Worm (Caenorhabditis elegans): Measurements from ENCODE around the gene flp-6.

DNA sequence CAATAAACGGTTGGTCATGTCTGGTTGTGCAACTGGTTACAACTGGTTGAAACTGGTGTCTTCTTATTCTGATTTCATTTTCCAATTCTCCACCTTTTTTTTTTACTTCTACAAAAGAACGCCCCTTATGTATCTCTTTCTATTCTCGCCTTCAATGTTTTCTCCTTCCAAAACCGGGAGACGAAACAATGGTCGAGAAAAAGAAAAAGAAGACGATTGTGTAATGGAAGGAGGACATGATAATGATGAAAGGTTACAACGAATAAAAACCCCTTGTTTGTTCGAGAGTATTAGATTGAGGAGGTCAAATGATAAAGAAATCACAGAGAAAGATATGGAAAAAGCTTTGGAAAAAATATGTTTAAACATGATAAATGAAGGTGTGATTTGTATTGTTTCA is 47.1 kb downstream of the flp-6 start, which contains the start of gene C50F4.8:
- TF ChIP-seq nhr-28 (tag; optimal IDR thresholded peaks at IDR 0.05) = no peak
- no peak for TF ChIP-seq ztf-11 (tag; optimal IDR thresholded peaks at IDR 0.05)
- TF ChIP-seq lsy-12 (tag; optimal IDR thresholded peaks at IDR 0.05) = no peak
- TF ChIP-seq ceh-82 (tag; optimal IDR thresholded peaks at IDR 0.05) = no peak
- TF ChIP-seq daf-12 (tag; optimal IDR thresholded peaks at IDR 0.05) = no peak
- no peak for TF ChIP-seq skn-1 (tag; optimal IDR thresholded peaks at IDR 0.05)
- no peak for TF ChIP-seq fos-1 (tag; optimal IDR thresholded peaks at IDR 0.05)
- TF ChIP-seq elt-2 (tag; optimal IDR thresholded peaks at IDR 0.05) = no peak
